Fruit fly (Drosophila melanogaster) Kc167 (cell line): ENCODE data around the gene eIF3d2.

Experiments used
- Myc ChIP-seq: fragments of >200 bp; optimal IDR thresholded peaks from 2 replicates; lab custom pipeline; 2017; ENCODE audit warnings: missing external identifiers
- Sin3A ChIP-seq: fragments of >200 bp; optimal IDR thresholded peaks from 2 replicates; lab custom pipeline; 2018; ENCODE audit warnings: missing external identifiers
- h ChIP-seq: fragments of >200 bp; optimal IDR thresholded peaks from 3 replicates; lab custom pipeline; 2018; ENCODE audit warnings: missing external identifiers
- insv ChIP-seq: fragments of >200 bp; optimal IDR thresholded peaks from 3 replicates; lab custom pipeline; 2018; ENCODE audit warnings: missing external identifiers
- psq ChIP-seq: fragments of >200 bp; optimal IDR thresholded peaks from 2 replicates; lab custom pipeline; 2017; ENCODE audit warnings: missing external identifiers
- ttk ChIP-seq: sonication (Bioruptor generic); optimal IDR thresholded peaks from 2 replicates; lab custom pipeline; 2017; ENCODE audit warnings: missing external identifiers

Gene eIF3d2

DNA sequence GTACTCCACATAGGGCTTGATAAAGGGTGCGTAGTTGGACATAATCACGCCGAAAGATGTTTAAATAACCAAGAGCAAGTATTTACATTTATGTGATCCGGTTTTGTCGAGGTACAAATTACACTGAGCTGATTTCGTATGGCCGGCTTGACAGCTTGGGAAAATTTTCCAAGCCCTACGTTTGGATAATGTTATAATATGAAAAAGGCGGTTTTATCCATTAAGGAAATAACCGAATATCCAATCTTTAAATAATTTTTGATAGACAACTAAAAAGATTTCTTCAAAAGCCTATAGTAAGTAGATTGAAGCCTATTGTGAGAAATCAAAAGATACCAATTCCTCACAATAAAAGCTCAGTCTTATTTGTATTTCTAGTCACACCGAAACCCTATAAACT is at the start of gene eIF3d2, which contains the start of gene CG43450:
Gene eIF3d2 (minus strand): TSS at position 101 of the 400 bp plus-strand sequence.
Gene CG43450 (plus strand): TSS at position 384 of the 400 bp plus-strand sequence.
- TF ChIP-seq psq (lab: Kevin White, UChicago) (no peak), insv (lab: Kevin White, UChicago) (no peak), ttk (lab: Kevin White, UChicago) (no peak), Myc (no peak), h (lab: Kevin White, UChicago) (no peak), Sin3A (lab: Kevin White, UChicago) (no peak)

dm6 chr3R:12239166-12239565 is 44.4 kb upstream of the eIF3d2 start, which contains the start of gene Cyp313a3:
TSS of gene Cyp313a3 (minus strand) at chr3R:12239266.
- TF ChIP-seq Myc (no peak), h (lab: Kevin White, UChicago) (no peak), psq (lab: Kevin White, UChicago) (no peak), Sin3A (lab: Kevin White, UChicago) (no peak), ttk (lab: Kevin White, UChicago) (no peak), insv (lab: Kevin White, UChicago) (no peak)

DNA sequence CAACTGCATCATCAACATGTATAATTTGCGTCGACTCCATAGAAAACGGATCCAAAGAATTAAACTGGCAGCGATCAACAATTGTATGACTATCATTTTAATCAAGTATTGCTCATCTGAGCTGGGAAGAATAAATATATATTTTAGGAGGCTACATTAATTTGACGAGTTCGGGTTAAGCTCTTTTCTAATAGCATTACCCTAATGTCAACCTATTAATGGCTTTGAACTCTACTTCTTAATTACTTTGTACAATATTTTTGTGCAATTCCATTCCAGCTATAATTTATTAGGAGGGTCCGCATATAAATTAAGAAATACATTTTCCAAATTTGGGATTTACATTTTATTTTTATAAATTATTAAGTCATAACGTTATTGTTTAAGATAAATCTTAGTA is 42.0 kb upstream of the eIF3d2 start, which contains the start of gene Cyp313a2:
Gene Cyp313a2 (minus strand): TSS at position 101 of the 400 bp plus-strand sequence.
- no peak for TF ChIP-seq psq (lab: Kevin White, UChicago)
- TF ChIP-seq ttk (lab: Kevin White, UChicago) = no peak
- TF ChIP-seq Myc = no peak
- TF ChIP-seq h (lab: Kevin White, UChicago) = no peak
- TF ChIP-seq Sin3A (lab: Kevin White, UChicago) = no peak
- TF ChIP-seq insv (lab: Kevin White, UChicago) = no peak

DNA sequence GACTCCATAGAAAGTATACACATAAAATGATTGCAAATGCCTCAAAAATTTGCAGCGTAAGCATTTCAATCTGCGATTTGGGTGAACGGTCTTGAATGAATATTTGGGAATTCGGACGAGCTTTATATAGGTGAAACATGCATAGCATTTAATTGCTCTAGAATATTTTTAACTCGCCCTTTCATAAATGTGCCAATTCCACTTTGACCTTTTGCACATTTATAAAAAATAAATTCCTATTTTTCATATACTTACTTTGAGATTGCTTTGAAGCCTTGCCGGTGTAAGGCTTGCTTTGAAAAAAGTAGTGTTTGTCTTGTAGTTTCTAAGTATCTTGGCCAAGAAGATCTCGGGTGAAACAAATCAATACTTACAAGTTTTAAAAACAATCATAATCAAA is 39.8 kb upstream of the eIF3d2 start, which contains the start of gene Cyp313a5:
Gene Cyp313a5 (minus strand): TSS at position 101 of the 400 bp plus-strand sequence.
- no peak for TF ChIP-seq h (lab: Kevin White, UChicago)
- no peak for TF ChIP-seq psq (lab: Kevin White, UChicago)
- TF ChIP-seq insv (lab: Kevin White, UChicago) = no peak

DNA sequence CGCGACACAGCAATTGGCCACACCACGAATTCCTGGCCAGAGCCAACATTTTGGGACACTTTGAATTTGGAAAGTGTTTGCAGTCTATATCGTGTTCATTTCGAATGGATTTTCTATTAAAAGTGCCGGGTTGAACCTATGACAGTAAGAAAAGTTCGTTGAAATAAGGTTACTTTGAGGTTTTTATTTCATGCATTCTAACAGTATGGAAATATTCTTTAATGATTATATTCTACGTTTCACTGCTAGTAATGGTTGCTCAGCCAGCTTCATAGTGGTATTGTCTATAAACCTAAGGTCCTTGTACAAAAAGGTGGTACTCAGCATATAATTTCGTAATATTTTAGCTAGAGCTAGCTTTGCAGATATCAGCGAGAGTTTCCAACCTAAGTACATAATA is 37.8 kb upstream of the eIF3d2 start, which contains the start of gene Pglym87:
Gene Pglym87 (minus strand): TSS at position 101 of the 400 bp plus-strand sequence.
- TF ChIP-seq psq (lab: Kevin White, UChicago) (no peak), ttk (lab: Kevin White, UChicago) (no peak), h (lab: Kevin White, UChicago) (no peak), Myc (no peak), insv (lab: Kevin White, UChicago) (no peak), Sin3A (lab: Kevin White, UChicago) (no peak)

dm6 chr3R:12229113-12229512 is 34.3 kb upstream of the eIF3d2 start, which contains the start of gene CG3916:
TSS of gene CG3916 (plus strand) at chr3R:12229413.
- TF ChIP-seq Myc = no peak
- no peak for TF ChIP-seq ttk (lab: Kevin White, UChicago)
- no peak for TF ChIP-seq h (lab: Kevin White, UChicago)
- TF ChIP-seq psq (lab: Kevin White, UChicago) = no peak
- no peak for TF ChIP-seq Sin3A (lab: Kevin White, UChicago)
- no peak for TF ChIP-seq insv (lab: Kevin White, UChicago)

DNA sequence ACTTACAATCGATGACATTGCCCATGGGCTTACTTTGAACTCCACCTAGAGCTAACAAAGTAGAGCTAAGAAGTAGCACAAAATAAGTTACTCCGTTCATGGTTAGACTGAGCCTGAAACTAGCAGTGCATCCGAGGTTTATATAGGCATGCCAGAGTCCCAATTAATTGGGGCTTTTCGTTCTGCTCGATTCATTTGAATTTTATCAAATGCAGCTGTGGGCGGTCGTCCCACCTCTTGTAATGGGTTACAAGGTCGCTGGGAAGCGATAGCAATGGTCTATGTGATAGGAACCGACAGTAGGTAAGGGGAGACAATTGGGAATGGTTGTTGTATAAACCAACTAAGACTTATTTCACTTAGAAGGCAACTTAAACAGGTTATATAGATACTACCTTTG is 31.4 kb upstream of the eIF3d2 start, which contains the start of gene CG12256:
Gene CG12256 (minus strand): TSS at position 101 of the 400 bp plus-strand sequence.
- no peak for TF ChIP-seq psq (lab: Kevin White, UChicago)

DNA sequence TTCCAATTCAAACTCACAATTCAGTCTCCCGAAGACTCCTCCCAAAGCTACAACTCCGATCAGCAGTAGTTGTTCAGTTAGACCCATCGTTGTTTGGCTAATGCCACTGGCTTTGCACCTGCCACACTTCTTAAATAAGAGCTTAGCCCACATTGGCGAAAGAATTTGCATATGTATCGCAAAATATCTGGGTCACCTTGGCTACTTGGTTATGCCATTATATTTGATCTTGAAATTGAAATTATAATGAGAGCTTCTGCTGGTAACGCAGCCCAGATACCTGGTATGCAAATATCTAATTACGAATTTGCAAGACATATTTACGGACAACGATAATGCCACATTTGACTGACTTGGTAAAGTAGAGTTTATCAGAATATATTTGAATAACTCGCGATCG is 30.1 kb upstream of the eIF3d2 start, which contains the start of gene CG17404:
Gene CG17404 (minus strand): TSS at position 101 of the 400 bp plus-strand sequence.
- TF ChIP-seq insv (lab: Kevin White, UChicago) (no peak), psq (lab: Kevin White, UChicago) (no peak), h (lab: Kevin White, UChicago) (no peak), Sin3A (lab: Kevin White, UChicago) (no peak), ttk (lab: Kevin White, UChicago) (no peak), Myc (no peak)

DNA sequence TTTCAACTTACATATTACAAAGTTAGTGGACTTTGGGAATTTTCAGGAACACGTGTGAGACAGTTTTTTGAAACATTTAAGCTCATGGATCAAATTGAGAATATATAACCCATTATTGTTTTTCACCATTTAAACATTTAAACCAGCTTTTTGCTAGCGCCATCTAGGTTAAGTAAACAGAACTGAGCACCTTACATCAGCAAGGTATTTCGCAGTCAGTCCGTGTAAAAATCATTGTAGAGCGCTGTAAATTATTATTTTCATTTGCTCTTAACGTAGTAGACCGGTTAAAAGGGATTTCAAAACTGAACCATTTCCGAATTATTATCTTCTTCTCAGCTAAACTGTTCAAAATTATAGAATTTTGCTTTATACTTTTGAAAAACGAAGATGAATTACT is 27.3 kb upstream of the eIF3d2 start, which contains the start of gene Rsbp15:
Gene Rsbp15 (plus strand): TSS at position 295 of the 400 bp plus-strand sequence.
- TF ChIP-seq Myc (no peak), h (lab: Kevin White, UChicago) (no peak), ttk (lab: Kevin White, UChicago) (no peak), insv (lab: Kevin White, UChicago) (no peak)

DNA sequence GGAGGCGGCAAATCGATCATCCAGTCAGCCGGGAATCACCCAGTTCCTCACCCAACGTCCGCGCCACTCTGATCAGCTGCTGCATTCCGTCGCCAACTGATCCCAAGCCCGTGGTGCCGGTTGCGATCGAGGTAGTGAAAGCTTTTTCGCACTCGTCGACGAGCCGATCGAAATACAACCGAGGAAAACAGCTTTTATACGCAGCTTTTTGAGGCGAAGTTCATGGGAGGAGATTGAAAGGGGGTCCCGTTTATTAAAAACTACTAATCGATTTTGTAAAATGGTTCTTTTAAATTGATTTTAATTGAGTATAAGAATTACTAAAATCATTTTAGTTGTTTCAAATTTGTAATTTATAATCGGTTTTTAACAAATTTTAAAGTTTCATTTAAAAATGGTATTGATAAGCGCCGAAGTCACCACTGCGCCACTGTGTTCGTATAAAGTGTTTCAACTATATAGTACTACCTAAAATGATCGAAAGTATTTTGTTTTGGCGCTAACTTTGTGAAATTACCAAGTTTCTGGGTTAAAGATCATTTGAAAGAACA is 26.6 kb upstream of the eIF3d2 start, which contains the start of gene CG4860:
Gene CG4860 (minus strand): TSS at position 99 of the 551 bp plus-strand sequence.
- TF ChIP-seq ttk (lab: Kevin White, UChicago) = no peak
- no peak for TF ChIP-seq h (lab: Kevin White, UChicago)
- TF ChIP-seq psq (lab: Kevin White, UChicago) = no peak
- no peak for TF ChIP-seq Myc
- TF ChIP-seq insv (lab: Kevin White, UChicago) = no peak
- no peak for TF ChIP-seq Sin3A (lab: Kevin White, UChicago)

dm6 chr3R:12219497-12219896 is 24.7 kb upstream of the eIF3d2 start, which contains the start of gene Cog1:
TSS of gene Cog1 (minus strand) at chr3R:12219686.
- TF ChIP-seq psq (lab: Kevin White, UChicago) (no peak), Sin3A (lab: Kevin White, UChicago) (no peak), Myc (no peak)

- TF ChIP-seq h (lab: Kevin White, UChicago) (no peak), ttk (lab: Kevin White, UChicago) (no peak), psq (lab: Kevin White, UChicago) (no peak), insv (lab: Kevin White, UChicago) (no peak), Sin3A (lab: Kevin White, UChicago) (no peak)
Measured at dm6 chr3R:12214201-12214600, 19.4 kb upstream of the eIF3d2 start, which contains the start of gene CG14742. TSS of gene CG14742 (plus strand) at chr3R:12214501.
